Worm (Caenorhabditis elegans) whole organism, midembryonic: ENCODE data around the gene C34F6.10.

Experiments
- T22C8.4 ChIP-seq: fragments of 200-800 bp; sonication (Bioruptor generic); IDR thresholded peaks from 2 replicates; pipeline ENCODE4 v1.3.6; 2022; ENCODE audit warnings: missing genetic modification characterization, missing compliant biosample characterization
- cog-1 ChIP-seq: sonication (generic microtip); optimal IDR thresholded peaks from 2 replicates; lab custom pipeline; 2016; ENCODE audit warnings: missing genetic modification characterization, missing compliant biosample characterization
- flt-1 ChIP-seq: fragments of 200-800 bp; sonication (Bioruptor generic); IDR thresholded peaks from 2 replicates; pipeline ENCODE4 v1.3.6; 2022; ENCODE audit warnings: missing genetic modification characterization, missing compliant biosample characterization
- klf-2 ChIP-seq: fragments of 200-800 bp; sonication (Bioruptor generic); conservative IDR thresholded peaks from 2 replicates; pipeline ENCODE4 v1.3.6; 2022; ENCODE audit warnings: missing genetic modification reagents, missing genetic modification characterization, missing compliant biosample characterization
- med-1 ChIP-seq: sonication (generic microtip); optimal IDR thresholded peaks from 2 replicates; lab custom pipeline; 2017; ENCODE audit warnings: missing genetic modification characterization, mild to moderate bottlenecking, missing compliant biosample characterization, antibody characterized with exemption, missing genetic modification reagents; ENCODE audit not compliant: insufficient read depth
- ref-1 ChIP-seq: fragments of 200-800 bp; sonication (Bioruptor generic); conservative IDR thresholded peaks from 2 replicates; pipeline ENCODE4 v1.3.6; 2022; ENCODE audit warnings: missing genetic modification reagents, missing genetic modification characterization, missing compliant biosample characterization
- tab-1 ChIP-seq: fragments of 200-800 bp; sonication (Bioruptor generic); IDR thresholded peaks from 2 replicates; pipeline ENCODE4 v1.3.6; 2022; ENCODE audit warnings: missing genetic modification characterization, missing compliant biosample characterization
- ztf-23 ChIP-seq: fragments of 200-800 bp; sonication (Bioruptor generic); IDR thresholded peaks from 2 replicates; pipeline ENCODE4 v1.3.6; 2022; ENCODE audit warnings: missing genetic modification reagents, missing genetic modification characterization, missing compliant biosample characterization
- ztf-29 ChIP-seq: fragments of 200-800 bp; sonication (Bioruptor generic); IDR thresholded peaks from 2 replicates; pipeline ENCODE4 v1.3.6; 2022; ENCODE audit warnings: missing genetic modification reagents, missing genetic modification characterization, missing compliant biosample characterization

Gene C34F6.10

DNA sequence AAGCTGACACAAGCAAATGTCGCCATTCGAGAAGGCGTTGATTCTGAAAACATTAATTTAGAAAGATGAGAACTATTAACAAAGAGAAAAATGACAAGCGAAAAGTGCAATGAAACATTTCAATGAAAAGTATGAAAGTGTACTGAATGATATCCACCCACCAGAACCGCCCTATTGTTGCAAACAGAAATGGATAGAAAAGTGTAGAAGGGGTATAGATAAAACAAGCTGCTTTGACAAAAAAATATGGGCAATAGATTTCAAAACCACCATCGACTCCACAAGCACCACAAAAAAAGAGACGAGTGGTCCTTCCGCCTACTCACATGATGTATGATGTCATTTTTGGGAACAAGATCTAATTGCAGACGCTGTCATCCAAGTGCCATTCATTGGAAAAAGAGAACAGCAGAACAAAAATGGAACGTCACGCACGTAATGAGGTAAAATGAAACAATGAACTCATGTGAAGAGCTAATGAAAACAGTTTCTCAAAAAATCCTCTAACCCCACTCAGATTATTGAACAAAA is at the start of gene C34F6.10:
Gene C34F6.10 (minus strand): TSS at position 51 of the 531 bp plus-strand sequence.
- no peak for TF ChIP-seq ztf-23 (GFP tag; lab: Robert Waterston, UW)
- TF ChIP-seq med-1 (GFP tag; lab: Kevin White, UChicago): no peak
- TF ChIP-seq klf-2 (GFP tag; lab: Robert Waterston, UW): no peak
- no peak for TF ChIP-seq cog-1 (tag; lab: Kevin White, UChicago)

- TF ChIP-seq ztf-23 (GFP tag; lab: Robert Waterston, UW) (no peak), med-1 (GFP tag; lab: Kevin White, UChicago) (no peak), cog-1 (tag; lab: Kevin White, UChicago) (no peak), flt-1 (GFP tag; lab: Robert Waterston, UW) (no peak), T22C8.4 (GFP tag; lab: Robert Waterston, UW) (no peak), klf-2 (GFP tag; lab: Robert Waterston, UW) (no peak), ref-1 (GFP tag; lab: Robert Waterston, UW) (no peak), tab-1 (GFP tag; lab: Robert Waterston, UW) (no peak), ztf-29 (GFP tag; lab: Robert Waterston, UW) (no peak)
Observed at ce11 chrX:11289925-11290324, 49.5 kb upstream of the C34F6.10 start.

DNA sequence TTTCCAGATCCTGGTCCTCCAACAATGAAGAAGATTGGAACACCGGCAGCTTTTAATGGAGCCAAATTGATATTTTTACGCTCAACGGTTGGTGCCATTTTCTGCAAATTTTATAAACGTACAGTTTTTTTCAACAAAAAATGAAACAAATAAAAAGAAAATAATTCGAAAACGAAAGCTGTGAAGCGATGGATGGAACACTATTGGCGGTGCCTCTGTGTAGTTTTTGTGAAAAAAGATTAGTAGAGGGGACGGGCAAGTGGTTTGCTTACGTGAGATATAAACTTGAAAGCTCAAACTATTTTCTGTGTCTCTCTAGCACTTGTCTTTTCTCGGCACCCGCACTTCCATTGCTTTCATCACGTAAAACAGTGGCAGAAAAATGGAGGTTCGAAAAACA is 47.2 kb upstream of the C34F6.10 start, which contains the start of gene F38B2.4:
Gene F38B2.4 (minus strand): TSS at position 101 of the 400 bp plus-strand sequence.
- TF ChIP-seq cog-1 (tag; lab: Kevin White, UChicago) (no peak), tab-1 (GFP tag; lab: Robert Waterston, UW) (no peak), med-1 (GFP tag; lab: Kevin White, UChicago) (no peak), klf-2 (GFP tag; lab: Robert Waterston, UW) (no peak), ztf-23 (GFP tag; lab: Robert Waterston, UW) (no peak), T22C8.4 (GFP tag; lab: Robert Waterston, UW) (no peak), ref-1 (GFP tag; lab: Robert Waterston, UW) (no peak), flt-1 (GFP tag; lab: Robert Waterston, UW) (no peak), ztf-29 (GFP tag; lab: Robert Waterston, UW) (no peak)

DNA sequence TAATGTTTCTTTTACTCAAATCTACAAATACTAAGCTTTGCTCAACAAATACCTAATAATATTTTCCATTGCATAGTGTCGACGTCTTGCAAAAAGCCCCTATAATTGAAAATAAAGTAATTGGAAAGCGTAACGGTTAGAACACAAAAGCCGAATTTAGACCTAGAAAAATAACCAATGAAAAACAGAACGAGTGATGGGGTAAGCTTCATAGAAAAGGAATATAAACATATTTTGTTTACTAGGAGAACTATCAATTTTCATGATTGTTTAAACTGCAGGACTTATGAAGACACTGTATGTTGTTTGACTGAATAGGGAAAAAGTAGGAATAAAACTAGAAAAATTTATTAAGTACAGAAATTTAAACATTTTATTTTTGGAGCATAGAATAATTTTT is 45.8 kb upstream of the C34F6.10 start, which contains the start of gene F38B2.3:
Gene F38B2.3 (minus strand): TSS at position 101 of the 400 bp plus-strand sequence.
- TF ChIP-seq ref-1 (GFP tag; lab: Robert Waterston, UW) (no peak), ztf-23 (GFP tag; lab: Robert Waterston, UW) (no peak), cog-1 (tag; lab: Kevin White, UChicago) (no peak), med-1 (GFP tag; lab: Kevin White, UChicago) (no peak), T22C8.4 (GFP tag; lab: Robert Waterston, UW) (no peak), tab-1 (GFP tag; lab: Robert Waterston, UW) (no peak), flt-1 (GFP tag; lab: Robert Waterston, UW) (no peak)

DNA sequence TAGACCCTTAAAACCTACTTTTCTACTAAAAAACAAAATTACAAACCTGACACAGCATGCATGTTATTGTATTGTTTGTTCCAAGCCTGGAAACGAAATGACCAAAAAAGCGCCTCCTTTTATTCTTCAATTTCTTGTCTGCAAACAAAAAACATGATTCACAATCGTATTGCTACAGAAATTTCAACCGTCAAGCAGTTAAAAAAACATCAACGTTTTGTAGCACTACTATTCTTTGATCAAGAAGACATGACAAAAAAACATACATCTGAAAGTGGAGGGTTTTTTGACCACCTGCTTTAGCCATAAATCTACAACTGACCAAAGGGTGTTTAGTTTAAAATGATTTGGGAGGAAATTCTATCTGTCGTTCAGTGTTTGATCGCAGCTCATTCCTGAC is 40.7 kb upstream of the C34F6.10 start, which contains the start of gene F38B2.6:
Gene F38B2.6 (minus strand): TSS at position 101 of the 400 bp plus-strand sequence.
- TF ChIP-seq ztf-29 (GFP tag; lab: Robert Waterston, UW) (no peak), klf-2 (GFP tag; lab: Robert Waterston, UW) (no peak), flt-1 (GFP tag; lab: Robert Waterston, UW) (no peak), T22C8.4 (GFP tag; lab: Robert Waterston, UW) (no peak), cog-1 (tag; lab: Kevin White, UChicago) (no peak), ref-1 (GFP tag; lab: Robert Waterston, UW) (no peak), tab-1 (GFP tag; lab: Robert Waterston, UW) (no peak), ztf-23 (GFP tag; lab: Robert Waterston, UW) (no peak), med-1 (GFP tag; lab: Kevin White, UChicago) (no peak)

DNA sequence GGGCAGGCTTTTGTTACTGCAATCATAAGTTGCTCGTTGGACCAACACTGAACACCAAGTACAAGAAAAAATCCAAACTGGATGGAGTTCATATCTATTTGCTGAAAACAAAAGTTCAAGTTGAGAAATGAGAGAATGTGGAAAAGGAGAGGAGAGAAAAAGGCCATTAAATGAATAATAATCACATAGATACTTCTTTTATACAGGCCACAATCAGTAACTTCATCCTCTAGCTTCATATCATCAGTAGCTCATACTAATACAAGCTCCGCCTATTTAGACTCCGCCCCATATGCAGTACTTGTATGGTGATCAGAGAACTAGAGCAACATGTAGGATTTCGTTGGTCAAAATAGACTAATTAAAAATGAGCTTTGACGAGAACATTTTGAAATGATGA is 38.8 kb upstream of the C34F6.10 start, which contains the start of gene F38B2.2:
Gene F38B2.2 (minus strand): TSS at position 101 of the 400 bp plus-strand sequence.
- TF ChIP-seq klf-2 (GFP tag; lab: Robert Waterston, UW): no peak
- no peak for TF ChIP-seq tab-1 (GFP tag; lab: Robert Waterston, UW)
- no peak for TF ChIP-seq ref-1 (GFP tag; lab: Robert Waterston, UW)
- no peak for TF ChIP-seq med-1 (GFP tag; lab: Kevin White, UChicago)
- TF ChIP-seq T22C8.4 (GFP tag; lab: Robert Waterston, UW): no peak
- TF ChIP-seq ztf-23 (GFP tag; lab: Robert Waterston, UW): no peak
- TF ChIP-seq ztf-29 (GFP tag; lab: Robert Waterston, UW): no peak
- no peak for TF ChIP-seq flt-1 (GFP tag; lab: Robert Waterston, UW)
- no peak for TF ChIP-seq cog-1 (tag; lab: Kevin White, UChicago)

- TF ChIP-seq cog-1 (tag; lab: Kevin White, UChicago): no peak
- no peak for TF ChIP-seq ref-1 (GFP tag; lab: Robert Waterston, UW)
- no peak for TF ChIP-seq ztf-23 (GFP tag; lab: Robert Waterston, UW)
- TF ChIP-seq klf-2 (GFP tag; lab: Robert Waterston, UW): no peak
- no peak for TF ChIP-seq ztf-29 (GFP tag; lab: Robert Waterston, UW)
- no peak for TF ChIP-seq med-1 (GFP tag; lab: Kevin White, UChicago)
- no peak for TF ChIP-seq flt-1 (GFP tag; lab: Robert Waterston, UW)
- TF ChIP-seq T22C8.4 (GFP tag; lab: Robert Waterston, UW): no peak
- no peak for TF ChIP-seq tab-1 (GFP tag; lab: Robert Waterston, UW)
Observed at ce11 chrX:11270882-11271281, 30.4 kb upstream of the C34F6.10 start, which contains the start of gene ifa-1. ifa-1 (plus strand) TSS chrX:11271182.

- TF ChIP-seq ztf-23 (GFP tag; lab: Robert Waterston, UW) (no peak), flt-1 (GFP tag; lab: Robert Waterston, UW) (no peak), ref-1 (GFP tag; lab: Robert Waterston, UW) (no peak), cog-1 (tag; lab: Kevin White, UChicago) (no peak), ztf-29 (GFP tag; lab: Robert Waterston, UW) (no peak), klf-2 (GFP tag; lab: Robert Waterston, UW) (no peak), tab-1 (GFP tag; lab: Robert Waterston, UW) (no peak), med-1 (GFP tag; lab: Kevin White, UChicago) (no peak), T22C8.4 (GFP tag; lab: Robert Waterston, UW) (no peak)
Observed at ce11 chrX:11268970-11269369, 28.5 kb upstream of the C34F6.10 start, which contains the start of gene C03A3.3. C03A3.3 (minus strand) TSS chrX:11269070.
